Worm (Caenorhabditis elegans) whole organism, late embryonic: ENCODE data around the gene T25B9.6.

ENCODE experiments used
- C08G9.2 ChIP-seq: sonication (generic microtip); optimal IDR thresholded peaks from 2 replicates; lab custom pipeline; 2016; ENCODE audit warnings: mild to moderate bottlenecking, missing genetic modification characterization, moderate library complexity, missing compliant biosample characterization
- K09A11.1 ChIP-seq: sonication (generic microtip); optimal IDR thresholded peaks from 2 replicates; lab custom pipeline; 2017; ENCODE audit warnings: antibody characterized with exemption, mild to moderate bottlenecking, missing genetic modification characterization, missing compliant biosample characterization; ENCODE audit not compliant: insufficient read depth
- ama-1 ChIP-seq: fragments of 150-350 bp; optimal IDR thresholded peaks from 2 replicates; lab custom pipeline; 2014
- ceh-14 ChIP-seq: sonication (generic microtip); optimal IDR thresholded peaks from 2 replicates; lab custom pipeline; 2016; ENCODE audit warnings: missing genotype, missing genetic modification characterization, missing compliant biosample characterization
- ceh-18 ChIP-seq: sonication (generic microtip); optimal IDR thresholded peaks from 2 replicates; lab custom pipeline; 2016; ENCODE audit warnings: missing genetic modification characterization, missing compliant biosample characterization
- ceh-19 ChIP-seq: fragments of 200-800 bp; sonication (Bioruptor generic); optimal IDR thresholded peaks from 2 replicates; lab custom pipeline; 2018; ENCODE audit warnings: mild to moderate bottlenecking, missing genetic modification characterization, missing compliant biosample characterization
- ceh-2 ChIP-seq: sonication (generic microtip); optimal IDR thresholded peaks from 2 replicates; lab custom pipeline; 2016; ENCODE audit warnings: missing genotype, missing genetic modification characterization, missing compliant biosample characterization
- ceh-22 ChIP-seq: sonication (generic microtip); optimal IDR thresholded peaks from 2 replicates; lab custom pipeline; 2017; ENCODE audit warnings: missing biosample characterization, missing genetic modification characterization
- ceh-34 ChIP-seq: sonication (generic microtip); optimal IDR thresholded peaks from 2 replicates; lab custom pipeline; 2016; ENCODE audit warnings: mild to moderate bottlenecking, missing genetic modification characterization, missing compliant biosample characterization
- ceh-45 ChIP-seq: fragments of 200-800 bp; sonication (Bioruptor generic); IDR thresholded peaks from 2 replicates; pipeline ENCODE4 v1.3.6; 2022; ENCODE audit warnings: missing genetic modification reagents, missing genetic modification characterization, missing compliant biosample characterization
- ceh-48 ChIP-seq: sonication (generic microtip); optimal IDR thresholded peaks from 2 replicates; lab custom pipeline; 2016; ENCODE audit warnings: missing genetic modification characterization, inconsistent platforms, missing compliant biosample characterization
- ceh-6 ChIP-seq: fragments of 200-800 bp; sonication (Bioruptor generic); optimal IDR thresholded peaks from 2 replicates; lab custom pipeline; 2018; ENCODE audit warnings: mild to moderate bottlenecking, missing genetic modification characterization, missing compliant biosample characterization
- ceh-9 ChIP-seq: sonication (generic microtip); optimal IDR thresholded peaks from 2 replicates; lab custom pipeline; 2016; ENCODE audit warnings: mild to moderate bottlenecking, missing genetic modification characterization, inconsistent platforms, missing compliant biosample characterization
- che-1 ChIP-seq: sonication (generic microtip); optimal IDR thresholded peaks from 2 replicates; lab custom pipeline; 2016; ENCODE audit warnings: mild to moderate bottlenecking, missing genetic modification characterization, missing compliant biosample characterization
- dve-1 ChIP-seq: sonication (generic microtip); optimal IDR thresholded peaks from 2 replicates; lab custom pipeline; 2017; ENCODE audit warnings: antibody characterized with exemption, mild to moderate bottlenecking, missing genetic modification characterization, missing compliant biosample characterization
- elt-2 ChIP-seq: sonication (generic microtip); optimal IDR thresholded peaks from 2 replicates; lab custom pipeline; 2016; ENCODE audit warnings: missing genetic modification reagents, missing genetic modification characterization, missing compliant biosample characterization
- elt-4 ChIP-seq: sonication (generic microtip); optimal IDR thresholded peaks from 2 replicates; lab custom pipeline; 2016; ENCODE audit warnings: missing genetic modification characterization, missing compliant biosample characterization
- ets-4 ChIP-seq: sonication (generic microtip); optimal IDR thresholded peaks from 2 replicates; lab custom pipeline; 2016; ENCODE audit warnings: missing genetic modification characterization, missing compliant biosample characterization
- eyg-1 ChIP-seq: sonication (generic microtip); optimal IDR thresholded peaks from 2 replicates; lab custom pipeline; 2016; ENCODE audit warnings: missing genotype, missing genetic modification characterization, missing compliant biosample characterization
- fkh-10 ChIP-seq: fragments of 150-350 bp; optimal IDR thresholded peaks from 2 replicates; lab custom pipeline; 2014; ENCODE audit warnings: missing biosample characterization, missing genetic modification reagents, missing genetic modification characterization
- fkh-6 ChIP-seq: sonication (generic microtip); optimal IDR thresholded peaks from 2 replicates; lab custom pipeline; 2016; ENCODE audit warnings: missing genetic modification characterization, missing compliant biosample characterization
- hlh-13 ChIP-seq: fragments of 200-800 bp; sonication (Bioruptor generic); optimal IDR thresholded peaks from 2 replicates; lab custom pipeline; 2018; ENCODE audit warnings: mild to moderate bottlenecking, missing genetic modification characterization, missing compliant biosample characterization
- hlh-30 ChIP-seq: sonication (generic microtip); optimal IDR thresholded peaks from 2 replicates; lab custom pipeline; 2017; ENCODE audit warnings: antibody characterized with exemption, missing genetic modification characterization, missing compliant biosample characterization; ENCODE audit not compliant: insufficient read depth
- lin-11 ChIP-seq: fragments of 200-800 bp; sonication (Bioruptor generic); optimal IDR thresholded peaks from 2 replicates; lab custom pipeline; 2018; ENCODE audit warnings: mild to moderate bottlenecking, missing genetic modification characterization, missing compliant biosample characterization
- nfya-1 ChIP-seq: sonication (generic microtip); optimal IDR thresholded peaks from 2 replicates; lab custom pipeline; 2017; ENCODE audit warnings: missing genetic modification characterization, mild to moderate bottlenecking, missing compliant biosample characterization, antibody characterized with exemption, moderate library complexity
- pag-3 ChIP-seq: sonication (generic microtip); optimal IDR thresholded peaks from 2 replicates; lab custom pipeline; 2016; ENCODE audit warnings: missing compliant biosample characterization, missing genetic modification characterization, borderline replicate concordance
- pax-1 ChIP-seq: fragments of 150-350 bp; optimal IDR thresholded peaks from 2 replicates; lab custom pipeline; 2014; ENCODE audit warnings: missing biosample characterization, missing genetic modification characterization
- pqm-1 ChIP-seq: sonication (generic microtip); optimal IDR thresholded peaks from 2 replicates; lab custom pipeline; 2016; ENCODE audit warnings: missing genetic modification characterization, missing compliant biosample characterization
- ref-2 ChIP-seq: sonication (generic microtip); optimal IDR thresholded peaks from 2 replicates; lab custom pipeline; 2016; ENCODE audit warnings: missing genetic modification characterization, missing compliant biosample characterization
- sdc-2 ChIP-seq: sonication (generic microtip); optimal IDR thresholded peaks from 2 replicates; lab custom pipeline; 2016; ENCODE audit warnings: missing genotype, missing genetic modification characterization, missing compliant biosample characterization
- syd-9 ChIP-seq: sonication (generic microtip); optimal IDR thresholded peaks from 2 replicates; lab custom pipeline; 2016; ENCODE audit warnings: mild to moderate bottlenecking, missing genetic modification characterization, moderate library complexity, missing compliant biosample characterization
- tbx-2 ChIP-seq: sonication (generic microtip); optimal IDR thresholded peaks from 2 replicates; lab custom pipeline; 2016; ENCODE audit warnings: missing genetic modification characterization, missing compliant biosample characterization
- tbx-7 ChIP-seq: sonication (generic microtip); optimal IDR thresholded peaks from 2 replicates; lab custom pipeline; 2016; ENCODE audit warnings: missing genotype, missing genetic modification characterization, missing compliant biosample characterization
- ttx-3 ChIP-seq: sonication (generic microtip); optimal IDR thresholded peaks from 2 replicates; lab custom pipeline; 2016; ENCODE audit warnings: missing genetic modification reagents, missing genetic modification characterization, missing compliant biosample characterization
- unc-3 ChIP-seq, 2 experiments: fragments of 200-800 bp in 1 of 2; sonication (Bioruptor generic) in 1 of 2; sonication (generic microtip) in 1 of 2; conservative IDR thresholded peaks in 1 of 2; optimal IDR thresholded peaks in 1 of 2; 2 replicates each; pipeline versions ENCODE4 v1.3.6 to Lab custom; 2016 to 2022; ENCODE audit warnings: missing compliant biosample characterization in 2 of 2, missing genetic modification characterization in 2 of 2, missing genetic modification reagents in 1 of 2
- unc-42 ChIP-seq: sonication (generic microtip); optimal IDR thresholded peaks from 2 replicates; lab custom pipeline; 2016; ENCODE audit warnings: missing genotype, missing genetic modification characterization, missing compliant biosample characterization
- unc-55 ChIP-seq: sonication (generic microtip); optimal IDR thresholded peaks from 2 replicates; lab custom pipeline; 2017; ENCODE audit warnings: missing biosample characterization, missing genetic modification reagents, missing genetic modification characterization
- unc-86 ChIP-seq: sonication (generic microtip); optimal IDR thresholded peaks from 2 replicates; lab custom pipeline; 2016; ENCODE audit warnings: missing genetic modification characterization, missing compliant biosample characterization
- ztf-16 ChIP-seq: sonication (generic microtip); optimal IDR thresholded peaks from 2 replicates; lab custom pipeline; 2017; ENCODE audit warnings: missing genetic modification characterization, missing compliant biosample characterization

Gene T25B9.6

DNA sequence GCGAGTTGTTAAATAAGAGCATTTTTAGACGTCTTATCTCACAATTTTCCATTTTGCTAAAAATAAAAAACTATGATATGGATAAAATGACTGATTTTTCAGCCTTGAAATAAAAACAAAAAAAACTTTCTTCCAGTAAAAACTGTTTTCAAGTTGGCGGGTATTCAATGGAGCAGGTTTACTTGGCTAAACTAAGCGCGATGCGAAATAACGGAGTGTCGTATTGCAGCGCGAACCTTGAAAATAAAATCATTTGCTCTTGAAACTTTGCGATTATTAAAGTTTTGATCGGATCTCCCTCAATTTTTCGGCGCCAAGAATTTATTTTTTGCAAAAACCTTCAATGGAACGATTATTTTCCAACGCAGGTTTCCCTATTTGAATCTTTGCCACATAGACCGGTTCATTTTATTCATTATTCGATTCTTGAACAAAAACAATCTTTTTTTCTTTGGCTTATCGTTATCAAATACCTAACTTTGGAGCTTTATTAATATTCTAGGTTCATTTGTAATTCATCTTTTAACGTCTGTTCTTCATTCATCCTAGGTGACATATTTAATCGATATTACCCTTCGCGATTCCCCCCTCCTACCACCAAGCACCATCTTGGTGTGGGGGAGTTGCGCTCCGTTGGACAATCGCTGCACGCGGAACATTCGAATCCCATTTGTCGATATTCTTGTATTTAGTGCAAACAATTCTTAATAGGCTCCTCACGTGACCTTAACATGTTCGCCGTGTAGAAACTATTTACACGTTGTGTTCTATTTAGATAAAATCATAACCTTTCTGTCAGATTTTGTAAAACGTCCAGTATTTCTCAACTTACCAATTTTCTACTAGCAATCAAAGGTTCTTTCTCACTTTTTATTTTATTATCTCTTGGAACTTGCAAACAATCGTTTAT lies 23.2 kb upstream of the T25B9.6 start, which contains the start of the genes orc-5 and cyb-1:
TSS of gene orc-5 (minus strand) at position 62 of the 910 bp plus-strand sequence.
TSS of gene cyb-1 (plus strand) at position 690 of the 910 bp plus-strand sequence.
- TF ChIP-seq ceh-45 (GFP tag; lab: Robert Waterston, UW) (no peak), nfya-1 (peak; percentile 44), tbx-2 (tag; lab: Kevin White, UChicago) (no peak), elt-2 (tag; lab: Kevin White, UChicago) (no peak), ttx-3 (no peak), ceh-19 (no peak), hlh-30 (tag; lab: Kevin White, UChicago) (peak; percentile 62), syd-9 (tag; lab: Kevin White, UChicago) (no peak), sdc-2 (tag; lab: Kevin White, UChicago) (no peak), unc-55 (GFP tag; lab: Kevin White, UChicago) (no peak), elt-4 (tag; lab: Kevin White, UChicago) (no peak), dve-1 (tag; lab: Kevin White, UChicago) (peak; percentile 3), unc-42 (tag; lab: Kevin White, UChicago) (peak; percentile 23), ceh-6 (GFP tag; lab: Kevin White, UChicago) (no peak), pax-1 (tag; lab: Kevin White, UChicago) (peak; percentile 58), ceh-48 (tag; lab: Kevin White, UChicago) (peak; percentile 66)

ce11 chrIV:10737011-10737553 lies 20.9 kb upstream of the T25B9.6 start, which contains the start of gene grl-21:
grl-21 (plus strand) TSS chrIV:10737474.
- TF ChIP-seq ceh-9 (tag; lab: Kevin White, UChicago) = no peak
- TF ChIP-seq ets-4 = no peak
- no peak for TF ChIP-seq hlh-13 (GFP tag; lab: Kevin White, UChicago)
- TF ChIP-seq elt-4 (tag; lab: Kevin White, UChicago) = no peak

- TF ChIP-seq ttx-3 = no peak
- TF ChIP-seq ref-2 (tag; lab: Kevin White, UChicago) = no peak
- no peak for TF ChIP-seq ceh-34 (tag; lab: Kevin White, UChicago)
- TF ChIP-seq pax-1 (tag; lab: Kevin White, UChicago) = no peak
- TF ChIP-seq hlh-30 (tag; lab: Kevin White, UChicago) = no peak
- TF ChIP-seq unc-3 (GFP tag; conservative IDR thresholded peaks at IDR 0.05; lab: Robert Waterston, UW) = no peak
- TF ChIP-seq unc-3 (tag; optimal IDR thresholded peaks at IDR 0.05; lab: Kevin White, UChicago) = no peak
- no peak for TF ChIP-seq ceh-9 (tag; lab: Kevin White, UChicago)
- no peak for TF ChIP-seq C08G9.2 (tag; lab: Kevin White, UChicago)
- TF ChIP-seq tbx-2 (tag; lab: Kevin White, UChicago) = no peak
- TF ChIP-seq ceh-14 (tag; lab: Kevin White, UChicago) = no peak
- no peak for TF ChIP-seq che-1 (tag; lab: Kevin White, UChicago)
- no peak for TF ChIP-seq eyg-1 (tag; lab: Kevin White, UChicago)
- no peak for TF ChIP-seq fkh-10 (GFP tag; lab: Kevin White, UChicago)
- TF ChIP-seq, all 69 proteins: peak for 0
Measured at ce11 chrIV:10738328-10738727, 19.6 kb upstream of the T25B9.6 start, which contains the start of gene ssp-34. ssp-34 (minus strand) TSS chrIV:10738602.

- TF ChIP-seq fkh-6 (tag; lab: Kevin White, UChicago) (no peak), ceh-2 (tag; lab: Kevin White, UChicago) (no peak), pqm-1 (tag; lab: Kevin White, UChicago) (no peak), lin-11 (tag; lab: Kevin White, UChicago) (no peak), tbx-7 (tag; lab: Kevin White, UChicago) (no peak), ceh-6 (GFP tag; lab: Kevin White, UChicago) (no peak), ztf-16 (tag; lab: Kevin White, UChicago) (no peak), ceh-48 (tag; lab: Kevin White, UChicago) (no peak), ceh-34 (tag; lab: Kevin White, UChicago) (no peak), ceh-18 (tag; lab: Kevin White, UChicago) (no peak), pag-3 (tag; lab: Kevin White, UChicago) (no peak), ceh-22 (tag; lab: Kevin White, UChicago) (no peak), fkh-10 (GFP tag; lab: Kevin White, UChicago) (no peak), unc-86 (tag; lab: Kevin White, UChicago) (no peak), elt-2 (tag; lab: Kevin White, UChicago) (no peak), ama-1 (lab: Kevin White, UChicago) (no peak), ceh-9 (tag; lab: Kevin White, UChicago) (no peak), tbx-2 (tag; lab: Kevin White, UChicago) (no peak), eyg-1 (tag; lab: Kevin White, UChicago) (no peak), K09A11.1 (no peak)
Measured at ce11 chrIV:10744475-10744874, 13.5 kb upstream of the T25B9.6 start, which contains the start of gene T25B9.3. T25B9.3 (plus strand) TSS chrIV:10744775.
